Fruit fly (Drosophila melanogaster): ENCODE measurements around the gene CG13829.
A peak's percentile ranks its signal among the peaks of the same experiment; 100 is the strongest.

DNA sequence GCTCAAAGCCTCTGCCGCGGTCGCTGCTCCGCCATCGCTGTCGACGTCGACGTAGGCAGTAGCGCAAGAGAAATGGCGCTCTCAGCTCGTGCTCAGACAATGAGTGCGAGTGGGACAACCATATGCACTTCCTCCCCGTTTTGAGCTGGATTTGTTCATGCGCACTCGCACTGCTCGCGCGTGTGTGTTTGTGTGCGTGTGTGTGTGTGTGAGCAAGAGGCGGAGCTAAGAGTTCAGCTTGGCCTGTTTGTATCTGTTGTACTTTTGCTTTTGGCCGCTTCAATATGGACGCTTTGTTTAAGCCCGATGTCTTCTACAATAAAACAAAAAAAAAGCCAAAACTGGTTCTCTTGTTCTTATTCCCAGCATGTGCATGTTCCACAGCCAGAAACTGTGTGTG, 40.0 kb upstream of the CG13829 start:
- no peak for TF ChIP-seq CG13204 (GFP tag; optimal IDR thresholded peaks at IDR 0.05)
- TF ChIP-seq EcR (GFP tag; optimal IDR thresholded peaks at IDR 0.05) = no peak
- TF ChIP-seq CG34367 (tag; optimal IDR thresholded peaks at IDR 0.05) = peak; percentile 22
- no peak for TF ChIP-seq CG17806 (tag; optimal IDR thresholded peaks at IDR 0.05)
- TF ChIP-seq Pif1A (GFP tag; optimal IDR thresholded peaks at IDR 0.05) = peak; percentile 38
- TF ChIP-seq CG12605 (GFP tag; IDR thresholded peaks at IDR 0.05) = no peak

Measured in whole organism, pupa.